Fruit fly (Drosophila melanogaster): ENCODE results near the gene CG15155.

- TF ChIP-seq CTCF (optimal IDR thresholded peaks at IDR 0.05) (no peak), CG8478 (optimal IDR thresholded peaks at IDR 0.05) (no peak)
Measured at dm6 chr2L:18125649-18126048, 29.0 kb upstream of the CG15155 start, which contains the start of gene Grl36b.
